Fruit fly (Drosophila melanogaster): Measurements from ENCODE around the gene CG1737.

The CG1737 gene

DNA sequence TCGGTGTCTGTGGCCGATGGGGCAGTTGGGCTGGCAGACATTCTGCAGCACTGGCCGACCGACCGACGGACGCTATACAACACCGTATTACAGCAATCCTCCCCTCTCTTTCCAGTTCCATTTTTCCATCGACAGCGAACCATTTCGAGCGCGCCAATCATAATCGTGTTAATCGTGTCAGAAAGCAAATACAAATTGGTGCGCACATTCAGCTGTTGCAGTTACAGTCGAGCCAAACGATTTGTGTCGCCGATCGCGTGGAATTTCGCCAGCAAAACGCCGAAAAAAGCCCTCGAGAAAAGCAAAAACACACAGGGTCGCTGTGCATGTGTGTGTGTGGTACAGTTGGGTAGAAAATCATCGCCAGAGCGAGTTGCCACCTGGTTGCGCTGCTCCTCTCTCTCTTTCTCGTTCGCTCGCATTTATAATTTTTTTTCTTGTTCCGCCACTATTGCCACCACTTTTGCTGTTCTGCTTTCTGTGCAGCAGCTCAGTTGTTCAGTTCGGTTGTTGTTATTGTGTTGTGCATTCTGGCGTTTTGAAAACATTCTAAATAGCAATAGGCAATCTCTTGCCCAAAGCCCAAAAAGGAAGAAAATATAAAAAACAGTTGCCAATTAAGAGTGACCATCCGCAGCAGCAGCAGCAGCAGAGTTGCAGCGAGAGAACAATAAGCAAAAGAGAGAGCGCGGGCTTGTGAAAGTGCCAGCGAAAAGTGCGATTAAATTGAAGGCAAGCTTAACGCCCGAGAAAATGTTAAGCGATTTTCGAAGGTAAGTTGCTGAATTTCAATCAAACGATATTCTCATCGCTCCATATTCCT, at the start of gene CG1737 (continued):
- TF ChIP-seq HHEX (GFP tag; optimal IDR thresholded peaks at IDR 0.05), result no peak
- TF ChIP-seq Meics (GFP tag; optimal IDR thresholded peaks at IDR 0.05), result peak; percentile 14
- TF ChIP-seq CG4328 (GFP tag; optimal IDR thresholded peaks at IDR 0.05), result peak; percentile 6
- TF ChIP-seq MESR4 (GFP tag; optimal IDR thresholded peaks at IDR 0.05), result peak; percentile 90
- peak; percentile 33; the same call in 1 of the 2 replicates for TF ChIP-seq Scr (GFP tag; IDR thresholded peaks at IDR 0.05; ENCODE audit: partially characterized antibody)
- no peak for TF ChIP-seq ash1 (GFP tag; optimal IDR thresholded peaks at IDR 0.05)
- TF ChIP-seq Opbp (GFP tag; IDR thresholded peaks at IDR 0.05; ENCODE audit: partially characterized antibody), result 0 out of 3 replicates have a peak, but pooled peaks have one; percentile 11
- peak; percentile 49; the same call in 1 of the 4 replicates for TF ChIP-seq chinmo (GFP tag; IDR thresholded peaks at IDR 0.05; ENCODE audit: partially characterized antibody)
- TF ChIP-seq CG6689 (GFP tag; IDR thresholded peaks at IDR 0.05), result 0 out of 2 replicates have a peak, but pooled peaks have one; percentile 9
- peak in 1 of 2 experiments; percentile 9 for TF ChIP-seq chif (GFP tag; optimal IDR thresholded peaks at IDR 0.05)
- TF ChIP-seq sob (GFP tag; IDR thresholded peaks at IDR 0.05), result peak; percentile 41
- peak; percentile 68 for TF ChIP-seq CG9932 (GFP tag; IDR thresholded peaks at IDR 0.05)
- peak; percentile 39; the same call in 1 of the 3 replicates for TF ChIP-seq CG11456 (GFP tag; IDR thresholded peaks at IDR 0.05)
- peak; percentile 55 for TF ChIP-seq Hmr (GFP tag; optimal IDR thresholded peaks at IDR 0.05)
- TF ChIP-seq Mes4 (GFP tag; optimal IDR thresholded peaks at IDR 0.05), result no peak
- no peak for TF ChIP-seq odd (GFP tag; optimal IDR thresholded peaks at IDR 0.05)
- TF ChIP-seq CG2120 (GFP tag; optimal IDR thresholded peaks at IDR 0.05), result peak; percentile 10
- TF ChIP-seq amos (GFP tag; IDR thresholded peaks at IDR 0.05; ENCODE audit: partially characterized antibody), result 0 out of 2 replicates have a peak, but pooled peaks have one; percentile 8
- peak; percentile 8 for TF ChIP-seq Dp (GFP tag; optimal IDR thresholded peaks at IDR 0.05)
- TF ChIP-seq CG32772 (GFP tag; IDR thresholded peaks at IDR 0.05), result peak; percentile 66
- peak; percentile 55 for TF ChIP-seq CG18599 (GFP tag; optimal IDR thresholded peaks at IDR 0.05)
- TF ChIP-seq NFAT (GFP tag; IDR thresholded peaks at IDR 0.05), result peak; percentile 43; the same call in 1 of the 2 replicates
- TF ChIP-seq CG4617 (GFP tag; optimal IDR thresholded peaks at IDR 0.05; ENCODE audit: borderline replicate concordance), result peak; percentile 44
- TF ChIP-seq maf-S (GFP tag; optimal IDR thresholded peaks at IDR 0.05), result no peak
- peak; percentile 47; the same call in 1 of the 3 replicates for TF ChIP-seq ken (GFP tag; IDR thresholded peaks at IDR 0.05)
- TF ChIP-seq pzg (GFP tag; optimal IDR thresholded peaks at IDR 0.05), result peak; percentile 50
- TF ChIP-seq CG18262 (tag; optimal IDR thresholded peaks at IDR 0.05), result no peak
- TF ChIP-seq H2.0 (GFP tag; IDR thresholded peaks at IDR 0.05), result 0 out of 2 replicates have a peak, but pooled peaks have one; percentile 7
- TF ChIP-seq ssp (GFP tag; IDR thresholded peaks at IDR 0.05), result peak; percentile 27; the same call in 1 of the 2 replicates
- TF ChIP-seq CG14667 (GFP tag; IDR thresholded peaks at IDR 0.05), result no peak
- peak; percentile 56 for TF ChIP-seq CG15479 (GFP tag; optimal IDR thresholded peaks at IDR 0.05)
- TF ChIP-seq Bdp1 (GFP tag; optimal IDR thresholded peaks at IDR 0.05), result no peak
- 0 out of 3 replicates have a peak, but pooled peaks have one; percentile 21 for TF ChIP-seq CG2199 (GFP tag; IDR thresholded peaks at IDR 0.05)
- peak; percentile 64 for TF ChIP-seq slbo (GFP tag; IDR thresholded peaks at IDR 0.05)
- TF ChIP-seq CG17359 (tag; optimal IDR thresholded peaks at IDR 0.05), result no peak
- TF ChIP-seq lab (GFP tag; optimal IDR thresholded peaks at IDR 0.05), result peak; percentile 50
- TF ChIP-seq B-H2 (GFP tag; optimal IDR thresholded peaks at IDR 0.05), result no peak
- peak; percentile 74 for TF ChIP-seq CG15514 (GFP tag; optimal IDR thresholded peaks at IDR 0.05)
- peak; percentile 32 for TF ChIP-seq nom (GFP tag; optimal IDR thresholded peaks at IDR 0.05)
- peak; percentile 42 for TF ChIP-seq MBD-R2 (GFP tag; IDR thresholded peaks at IDR 0.05)
- peak; percentile 11; the same call in 1 of the 2 replicates for TF ChIP-seq Ptx1 (GFP tag; IDR thresholded peaks at IDR 0.05)
- TF ChIP-seq CG11247 (GFP tag; IDR thresholded peaks at IDR 0.05), result 0 out of 2 replicates have a peak, but pooled peaks have one; percentile 24
- peak; percentile 48 for TF ChIP-seq Sin3A (optimal IDR thresholded peaks at IDR 0.05)
- peak; percentile 38; the same call in 1 of the 2 replicates for TF ChIP-seq Rfx (GFP tag; IDR thresholded peaks at IDR 0.05)
- peak; percentile 28 for TF ChIP-seq CG10543 (GFP tag; optimal IDR thresholded peaks at IDR 0.05)
- TF ChIP-seq seq (GFP tag; IDR thresholded peaks at IDR 0.05), result 0 out of 2 replicates have a peak, but pooled peaks have one; percentile 9
- peak; percentile 26 for TF ChIP-seq zfh2 (GFP tag; optimal IDR thresholded peaks at IDR 0.05)
